Worm (Caenorhabditis elegans) whole organism, midembryonic: ENCODE results near the gene C42C1.8.

ENCODE experiments used
- T22C8.4 ChIP-seq: fragments of 200-800 bp; sonication (Bioruptor generic); IDR thresholded peaks from 2 replicates; pipeline ENCODE4 v1.3.6; 2022; ENCODE audit warnings: missing genetic modification characterization, missing compliant biosample characterization
- cog-1 ChIP-seq: sonication (generic microtip); optimal IDR thresholded peaks from 2 replicates; lab custom pipeline; 2016; ENCODE audit warnings: missing genetic modification characterization, missing compliant biosample characterization
- flt-1 ChIP-seq: fragments of 200-800 bp; sonication (Bioruptor generic); IDR thresholded peaks from 2 replicates; pipeline ENCODE4 v1.3.6; 2022; ENCODE audit warnings: missing genetic modification characterization, missing compliant biosample characterization
- klf-2 ChIP-seq: fragments of 200-800 bp; sonication (Bioruptor generic); conservative IDR thresholded peaks from 2 replicates; pipeline ENCODE4 v1.3.6; 2022; ENCODE audit warnings: missing genetic modification reagents, missing genetic modification characterization, missing compliant biosample characterization
- med-1 ChIP-seq: sonication (generic microtip); optimal IDR thresholded peaks from 2 replicates; lab custom pipeline; 2017; ENCODE audit warnings: missing genetic modification characterization, mild to moderate bottlenecking, missing compliant biosample characterization, antibody characterized with exemption, missing genetic modification reagents; ENCODE audit not compliant: insufficient read depth
- ref-1 ChIP-seq: fragments of 200-800 bp; sonication (Bioruptor generic); conservative IDR thresholded peaks from 2 replicates; pipeline ENCODE4 v1.3.6; 2022; ENCODE audit warnings: missing genetic modification reagents, missing genetic modification characterization, missing compliant biosample characterization
- tab-1 ChIP-seq: fragments of 200-800 bp; sonication (Bioruptor generic); IDR thresholded peaks from 2 replicates; pipeline ENCODE4 v1.3.6; 2022; ENCODE audit warnings: missing genetic modification characterization, missing compliant biosample characterization
- ztf-23 ChIP-seq: fragments of 200-800 bp; sonication (Bioruptor generic); IDR thresholded peaks from 2 replicates; pipeline ENCODE4 v1.3.6; 2022; ENCODE audit warnings: missing genetic modification reagents, missing genetic modification characterization, missing compliant biosample characterization
- ztf-29 ChIP-seq: fragments of 200-800 bp; sonication (Bioruptor generic); IDR thresholded peaks from 2 replicates; pipeline ENCODE4 v1.3.6; 2022; ENCODE audit warnings: missing genetic modification reagents, missing genetic modification characterization, missing compliant biosample characterization

Gene C42C1.8

ce11 chrIV:12275892-12276291 is 15.0 kb upstream of the C42C1.8 start, which contains the start of gene vps-8:
vps-8 (minus strand) TSS chrIV:12275992.
- TF ChIP-seq T22C8.4 (GFP tag; lab: Robert Waterston, UW) = no peak
- TF ChIP-seq cog-1 (tag; lab: Kevin White, UChicago) = no peak
- no peak for TF ChIP-seq klf-2
- no peak for TF ChIP-seq ref-1
- no peak for TF ChIP-seq ztf-23
- no peak for TF ChIP-seq tab-1

- TF ChIP-seq klf-2 (no peak), ref-1 (no peak), flt-1 (no peak), tab-1 (no peak), med-1 (GFP tag; lab: Kevin White, UChicago) (no peak), ztf-29 (GFP tag; lab: Robert Waterston, UW) (no peak)
Observed at ce11 chrIV:12278507-12278906, 12.3 kb upstream of the C42C1.8 start, which contains the start of the genes tag-335 and vkmt-1. tag-335 (minus strand) TSS chrIV:12278594. vkmt-1 (plus strand) TSS chrIV:12278725.

ce11 chrIV:12279340-12279739 is 11.5 kb upstream of the C42C1.8 start, which contains the start of gene ltah-1.1:
ltah-1.1 (plus strand) TSS chrIV:12279622.
- no peak for TF ChIP-seq klf-2
- TF ChIP-seq ref-1 = no peak
- TF ChIP-seq ztf-23 = no peak
- no peak for TF ChIP-seq T22C8.4 (GFP tag; lab: Robert Waterston, UW)
- no peak for TF ChIP-seq ztf-29 (GFP tag; lab: Robert Waterston, UW)
- no peak for TF ChIP-seq cog-1 (tag; lab: Kevin White, UChicago)
- no peak for TF ChIP-seq med-1 (GFP tag; lab: Kevin White, UChicago)

ce11 chrIV:12282157-12282789 is 8.6 kb upstream of the C42C1.8 start, which contains the start of the genes C42C1.12 and C42C1.19:
C42C1.12 (minus strand) TSS chrIV:12282207.
C42C1.19 (plus strand) TSS chrIV:12282739.
- TF ChIP-seq ref-1 = no peak
- no peak for TF ChIP-seq T22C8.4 (GFP tag; lab: Robert Waterston, UW)
- TF ChIP-seq flt-1 = no peak
- no peak for TF ChIP-seq cog-1 (tag; lab: Kevin White, UChicago)
- TF ChIP-seq tab-1 = no peak
- no peak for TF ChIP-seq med-1 (GFP tag; lab: Kevin White, UChicago)
- no peak for TF ChIP-seq ztf-23
- TF ChIP-seq klf-2 = no peak
- TF ChIP-seq ztf-29 (GFP tag; lab: Robert Waterston, UW) = no peak

ce11 chrIV:12282873-12283272 is 8.0 kb upstream of the C42C1.8 start, which contains the start of gene hpo-12:
hpo-12 (plus strand) TSS chrIV:12283173.
- TF ChIP-seq klf-2 (no peak), T22C8.4 (GFP tag; lab: Robert Waterston, UW) (no peak), ztf-29 (GFP tag; lab: Robert Waterston, UW) (no peak), flt-1 (no peak), cog-1 (tag; lab: Kevin White, UChicago) (no peak), tab-1 (no peak), ztf-23 (no peak), ref-1 (no peak), med-1 (GFP tag; lab: Kevin White, UChicago) (no peak)

ce11 chrIV:12287628-12288027 is 3.2 kb upstream of the C42C1.8 start, which contains the start of gene erl-1:
erl-1 (plus strand) TSS chrIV:12287928.
- TF ChIP-seq tab-1 (no peak), ref-1 (no peak)

ce11 chrIV:12289149-12289548 is 1.7 kb upstream of the C42C1.8 start, which contains the start of gene C42C1.9:
C42C1.9 (plus strand) TSS chrIV:12289449.
- TF ChIP-seq cog-1 (tag; lab: Kevin White, UChicago) (no peak), med-1 (GFP tag; lab: Kevin White, UChicago) (no peak), tab-1 (no peak), klf-2 (no peak), ztf-23 (no peak), ztf-29 (GFP tag; lab: Robert Waterston, UW) (no peak), flt-1 (no peak), ref-1 (no peak), T22C8.4 (GFP tag; lab: Robert Waterston, UW) (no peak)

ce11 chrIV:12301161-12301560 is 10.3 kb downstream of the C42C1.8 start, which contains the start of gene oac-59:
oac-59 (minus strand) TSS chrIV:12301261.
- TF ChIP-seq ztf-29 (GFP tag; lab: Robert Waterston, UW) (no peak), med-1 (GFP tag; lab: Kevin White, UChicago) (no peak), ztf-23 (no peak), tab-1 (no peak), klf-2 (no peak)

- no peak for TF ChIP-seq ztf-29 (GFP tag; lab: Robert Waterston, UW)
- no peak for TF ChIP-seq ztf-23
- no peak for TF ChIP-seq klf-2
- TF ChIP-seq T22C8.4 (GFP tag; lab: Robert Waterston, UW) = no peak
- no peak for TF ChIP-seq cog-1 (tag; lab: Kevin White, UChicago)
- TF ChIP-seq med-1 (GFP tag; lab: Kevin White, UChicago) = no peak
- TF ChIP-seq ref-1 = no peak
- no peak for TF ChIP-seq tab-1
- TF ChIP-seq flt-1 = no peak
Observed at ce11 chrIV:12302885-12303284, 12.0 kb downstream of the C42C1.8 start.

- TF ChIP-seq flt-1 = no peak
- TF ChIP-seq ztf-23 = no peak
- no peak for TF ChIP-seq cog-1 (tag; lab: Kevin White, UChicago)
- TF ChIP-seq tab-1 = no peak
- no peak for TF ChIP-seq T22C8.4 (GFP tag; lab: Robert Waterston, UW)
- no peak for TF ChIP-seq med-1 (GFP tag; lab: Kevin White, UChicago)
Observed at ce11 chrIV:12304750-12305149, 13.9 kb downstream of the C42C1.8 start.

ce11 chrIV:12305956-12306355 is 15.1 kb downstream of the C42C1.8 start:
- TF ChIP-seq flt-1 (no peak), ztf-29 (GFP tag; lab: Robert Waterston, UW) (no peak), T22C8.4 (GFP tag; lab: Robert Waterston, UW) (no peak), cog-1 (tag; lab: Kevin White, UChicago) (no peak), tab-1 (no peak), med-1 (GFP tag; lab: Kevin White, UChicago) (no peak), ref-1 (no peak), ztf-23 (no peak), klf-2 (no peak)
